Fruit fly (Drosophila melanogaster) whole organism, prepupa: ENCODE results near the gene Irbp.
A peak's percentile ranks its signal among the peaks of the same experiment; 100 is the strongest.

Experiments used
- CG16779 ChIP-seq: fragments of 200-800 bp; sonication (Bioruptor generic); optimal IDR thresholded peaks from 3 replicates; lab custom pipeline; 2017; ENCODE audit warnings: missing biosample characterization, mild to moderate bottlenecking, missing genetic modification characterization
- CG3032 ChIP-seq: fragments of 200-800 bp; optimal IDR thresholded peaks from 2 replicates; lab custom pipeline; 2019; ENCODE audit warnings: missing biosample characterization, mild to moderate bottlenecking, missing genetic modification characterization, moderate library complexity
- CG32006 ChIP-seq: fragments of 200-800 bp; sonication (Bioruptor generic); optimal IDR thresholded peaks from 3 replicates; lab custom pipeline; 2017; ENCODE audit warnings: missing biosample characterization, mild to moderate bottlenecking, missing genetic modification characterization
- CG7368 ChIP-seq: fragments of 200-800 bp; sonication (Bioruptor generic); optimal IDR thresholded peaks from 3 replicates; lab custom pipeline; 2016; ENCODE audit warnings: missing biosample characterization, missing genetic modification characterization
- CG9139 ChIP-seq: fragments of 200-800 bp; sonication (Bioruptor generic); optimal IDR thresholded peaks from 3 replicates; lab custom pipeline; 2017; ENCODE audit warnings: missing biosample characterization, mild to moderate bottlenecking, missing genetic modification characterization
- Ets96B ChIP-seq: fragments of 200-800 bp; optimal IDR thresholded peaks from 2 replicates; lab custom pipeline; 2019; ENCODE audit warnings: missing biosample characterization, mild to moderate bottlenecking, missing genetic modification characterization, moderate library complexity
- Gug ChIP-seq: fragments of 200-800 bp; sonication (Bioruptor generic); IDR thresholded peaks from 2 replicates; pipeline ENCODE4 v1.3.6; 2022; ENCODE audit warnings: missing biosample characterization, missing genetic modification characterization
- Sox102F ChIP-seq: fragments of 200-800 bp; sonication (Bioruptor generic); optimal IDR thresholded peaks from 2 replicates; lab custom pipeline; 2016; ENCODE audit warnings: missing biosample characterization, mild to moderate bottlenecking, missing genetic modification characterization
- Sox15 ChIP-seq: fragments of 200-800 bp; sonication (Bioruptor generic); optimal IDR thresholded peaks from 3 replicates; lab custom pipeline; 2016; ENCODE audit warnings: missing biosample characterization, missing genetic modification characterization
- fkh ChIP-seq: fragments of 200-800 bp; sonication (Bioruptor generic); optimal IDR thresholded peaks from 3 replicates; lab custom pipeline; 2017; ENCODE audit warnings: missing biosample characterization, mild to moderate bottlenecking, missing genetic modification characterization, moderate library complexity
- pdm3 ChIP-seq: fragments of 200-800 bp; sonication (Bioruptor generic); optimal IDR thresholded peaks from 3 replicates; lab custom pipeline; 2016; ENCODE audit warnings: missing biosample characterization, missing genetic modification characterization
- salr ChIP-seq, 2 experiments: fragments of 200-800 bp; sonication (Bioruptor generic); optimal IDR thresholded peaks; 3 replicates each; lab custom pipeline; 2016 to 2018; ENCODE audit warnings: missing biosample characterization in 2 of 2, missing genetic modification characterization in 2 of 2, mild to moderate bottlenecking in 1 of 2
- ss ChIP-seq, 2 experiments: fragments of 200-800 bp; sonication (Bioruptor generic); optimal IDR thresholded peaks; 2 replicates in 1 of 2; 3 replicates in 1 of 2; lab custom pipeline; 2017 to 2018; ENCODE audit warnings: mild to moderate bottlenecking in 2 of 2, missing biosample characterization in 2 of 2, missing genetic modification characterization in 2 of 2, moderate library complexity in 1 of 2

DNA sequence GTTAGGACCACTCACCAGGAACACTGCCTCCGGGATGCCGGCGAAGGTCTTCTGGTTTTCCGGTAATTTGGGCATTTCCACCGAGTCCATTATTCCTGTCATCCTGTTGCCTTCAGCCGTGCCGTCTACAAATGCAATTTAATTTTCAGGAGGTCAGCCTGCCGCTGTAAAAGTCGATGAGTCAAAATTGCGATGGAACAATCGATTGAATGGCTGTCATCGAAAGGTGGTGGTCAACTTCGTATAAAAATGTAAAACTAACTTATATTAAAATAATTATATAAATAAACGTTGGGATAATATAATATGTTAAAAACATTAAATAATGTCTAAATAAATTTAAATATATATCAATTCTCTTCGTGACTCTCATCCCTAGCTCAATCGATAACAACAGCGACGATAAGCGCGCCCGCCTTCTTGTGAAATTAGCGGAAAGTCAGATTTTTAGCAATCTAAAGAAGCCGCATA is at the start of gene Irbp, which contains the start of gene mgr:
- peak; percentile 71 for TF ChIP-seq Ets96B
- peak; percentile 90 for TF ChIP-seq CG3032 (tag; lab: Kevin White, UChicago)
- no peak for TF ChIP-seq salr (GFP tag; optimal IDR thresholded peaks at IDR 0.05; lab: Kevin White, UChicago)
- peak; percentile 68 for TF ChIP-seq CG9139 (GFP tag; lab: Kevin White, UChicago)
- TF ChIP-seq fkh (GFP tag; lab: Kevin White, UChicago): no peak
- TF ChIP-seq Gug (GFP tag; lab: Robert Waterston, UW): peak; percentile 91
- peak in 1 of 2 experiments; percentile 81 for TF ChIP-seq ss (GFP tag; optimal IDR thresholded peaks at IDR 0.05; lab: Kevin White, UChicago)
- peak; percentile 87 for TF ChIP-seq CG32006
- TF ChIP-seq CG7368: peak; percentile 66
- TF ChIP-seq pdm3 (GFP tag; lab: Kevin White, UChicago): no peak
- TF ChIP-seq Sox15: peak; percentile 65
- TF ChIP-seq Sox102F (GFP tag; lab: Kevin White, UChicago): no peak
- peak; percentile 58 for TF ChIP-seq CG16779 (tag; lab: Kevin White, UChicago)
